Worm (Caenorhabditis elegans) whole organism, late embryonic: ENCODE measurements around the gene F59B2.8.

Experiments
- C08G9.2 ChIP-seq: sonication (generic microtip); optimal IDR thresholded peaks from 2 replicates; lab custom pipeline; 2016; ENCODE audit warnings: mild to moderate bottlenecking, missing genetic modification characterization, moderate library complexity, missing compliant biosample characterization
- C38D4.7 ChIP-seq: fragments of 200-800 bp; sonication (Bioruptor generic); optimal IDR thresholded peaks from 2 replicates; lab custom pipeline; 2018; ENCODE audit warnings: mild to moderate bottlenecking, missing genetic modification characterization, moderate library complexity, missing compliant biosample characterization
- F13H6.1 ChIP-seq: sonication (generic microtip); optimal IDR thresholded peaks from 2 replicates; lab custom pipeline; 2016; ENCODE audit warnings: missing genetic modification characterization, missing compliant biosample characterization
- T23F11.4 ChIP-seq: fragments of 200-800 bp; sonication (Bioruptor generic); optimal IDR thresholded peaks from 2 replicates; lab custom pipeline; 2018; ENCODE audit warnings: mild to moderate bottlenecking, missing genetic modification characterization, missing compliant biosample characterization
- ahr-1 ChIP-seq: sonication (generic microtip); optimal IDR thresholded peaks from 2 replicates; lab custom pipeline; 2016; ENCODE audit warnings: missing genetic modification characterization, missing compliant biosample characterization
- ama-1 ChIP-seq: fragments of 150-350 bp; optimal IDR thresholded peaks from 2 replicates; lab custom pipeline; 2014
- ceh-14 ChIP-seq: sonication (generic microtip); optimal IDR thresholded peaks from 2 replicates; lab custom pipeline; 2016; ENCODE audit warnings: missing genotype, missing genetic modification characterization, missing compliant biosample characterization
- ceh-18 ChIP-seq: sonication (generic microtip); optimal IDR thresholded peaks from 2 replicates; lab custom pipeline; 2016; ENCODE audit warnings: missing genetic modification characterization, missing compliant biosample characterization
- ceh-19 ChIP-seq: fragments of 200-800 bp; sonication (Bioruptor generic); optimal IDR thresholded peaks from 2 replicates; lab custom pipeline; 2018; ENCODE audit warnings: mild to moderate bottlenecking, missing genetic modification characterization, missing compliant biosample characterization
- ceh-2 ChIP-seq: sonication (generic microtip); optimal IDR thresholded peaks from 2 replicates; lab custom pipeline; 2016; ENCODE audit warnings: missing genotype, missing genetic modification characterization, missing compliant biosample characterization
- ceh-24 ChIP-seq: sonication (generic microtip); optimal IDR thresholded peaks from 2 replicates; lab custom pipeline; 2016; ENCODE audit warnings: mild to moderate bottlenecking, missing genetic modification characterization, missing compliant biosample characterization
- ceh-30 ChIP-seq: fragments of 150-350 bp; optimal IDR thresholded peaks from 2 replicates; lab custom pipeline; 2014; ENCODE audit warnings: missing biosample characterization, missing genetic modification characterization
- ceh-31 ChIP-seq: sonication (generic microtip); optimal IDR thresholded peaks from 2 replicates; lab custom pipeline; 2016; ENCODE audit warnings: missing genetic modification characterization, missing compliant biosample characterization
- ceh-45 ChIP-seq: fragments of 200-800 bp; sonication (Bioruptor generic); IDR thresholded peaks from 2 replicates; pipeline ENCODE4 v1.3.6; 2022; ENCODE audit warnings: missing genetic modification reagents, missing genetic modification characterization, missing compliant biosample characterization
- ceh-48 ChIP-seq: sonication (generic microtip); optimal IDR thresholded peaks from 2 replicates; lab custom pipeline; 2016; ENCODE audit warnings: missing genetic modification characterization, inconsistent platforms, missing compliant biosample characterization
- ceh-6 ChIP-seq: fragments of 200-800 bp; sonication (Bioruptor generic); optimal IDR thresholded peaks from 2 replicates; lab custom pipeline; 2018; ENCODE audit warnings: mild to moderate bottlenecking, missing genetic modification characterization, missing compliant biosample characterization
- ceh-9 ChIP-seq: sonication (generic microtip); optimal IDR thresholded peaks from 2 replicates; lab custom pipeline; 2016; ENCODE audit warnings: mild to moderate bottlenecking, missing genetic modification characterization, inconsistent platforms, missing compliant biosample characterization
- che-1 ChIP-seq: sonication (generic microtip); optimal IDR thresholded peaks from 2 replicates; lab custom pipeline; 2016; ENCODE audit warnings: mild to moderate bottlenecking, missing genetic modification characterization, missing compliant biosample characterization
- elt-2 ChIP-seq: sonication (generic microtip); optimal IDR thresholded peaks from 2 replicates; lab custom pipeline; 2016; ENCODE audit warnings: missing genetic modification reagents, missing genetic modification characterization, missing compliant biosample characterization
- ets-4 ChIP-seq: sonication (generic microtip); optimal IDR thresholded peaks from 2 replicates; lab custom pipeline; 2016; ENCODE audit warnings: missing genetic modification characterization, missing compliant biosample characterization
- fax-1 ChIP-seq: sonication (generic microtip); optimal IDR thresholded peaks from 2 replicates; lab custom pipeline; 2016; ENCODE audit warnings: missing genotype, missing genetic modification characterization, missing compliant biosample characterization
- fkh-6 ChIP-seq: sonication (generic microtip); optimal IDR thresholded peaks from 2 replicates; lab custom pipeline; 2016; ENCODE audit warnings: missing genetic modification characterization, missing compliant biosample characterization
- gmeb-2 ChIP-seq: sonication (generic microtip); optimal IDR thresholded peaks from 2 replicates; lab custom pipeline; 2016; ENCODE audit warnings: missing genetic modification characterization, inconsistent platforms, missing compliant biosample characterization
- hlh-13 ChIP-seq: fragments of 200-800 bp; sonication (Bioruptor generic); optimal IDR thresholded peaks from 2 replicates; lab custom pipeline; 2018; ENCODE audit warnings: mild to moderate bottlenecking, missing genetic modification characterization, missing compliant biosample characterization
- hlh-15 ChIP-seq: sonication (generic microtip); optimal IDR thresholded peaks from 2 replicates; lab custom pipeline; 2016; ENCODE audit warnings: missing genetic modification characterization, missing compliant biosample characterization
- hlh-8 ChIP-seq: sonication (generic microtip); optimal IDR thresholded peaks from 2 replicates; lab custom pipeline; 2016; ENCODE audit warnings: missing genotype, missing genetic modification characterization, missing compliant biosample characterization
- lim-6 ChIP-seq: sonication (generic microtip); optimal IDR thresholded peaks from 2 replicates; lab custom pipeline; 2016; ENCODE audit warnings: missing genetic modification characterization, missing compliant biosample characterization
- lin-11 ChIP-seq: fragments of 200-800 bp; sonication (Bioruptor generic); optimal IDR thresholded peaks from 2 replicates; lab custom pipeline; 2018; ENCODE audit warnings: mild to moderate bottlenecking, missing genetic modification characterization, missing compliant biosample characterization
- madf-2 ChIP-seq: sonication (generic microtip); optimal IDR thresholded peaks from 2 replicates; lab custom pipeline; 2017; ENCODE audit warnings: missing genetic modification characterization, missing compliant biosample characterization
- nhr-11 ChIP-seq: fragments of 150-350 bp; optimal IDR thresholded peaks from 2 replicates; lab custom pipeline; 2014; ENCODE audit warnings: missing biosample characterization, missing genetic modification characterization
- nhr-232 ChIP-seq: sonication (generic microtip); optimal IDR thresholded peaks from 2 replicates; lab custom pipeline; 2016; ENCODE audit warnings: missing genetic modification characterization, missing compliant biosample characterization
- odd-2 ChIP-seq: sonication (generic microtip); optimal IDR thresholded peaks from 2 replicates; lab custom pipeline; 2017; ENCODE audit warnings: antibody characterized with exemption, mild to moderate bottlenecking, missing genetic modification characterization, missing compliant biosample characterization
- pag-3 ChIP-seq: sonication (generic microtip); optimal IDR thresholded peaks from 2 replicates; lab custom pipeline; 2016; ENCODE audit warnings: missing compliant biosample characterization, missing genetic modification characterization, borderline replicate concordance
- pat-9 ChIP-seq: fragments of 200-800 bp; sonication (Bioruptor generic); optimal IDR thresholded peaks from 2 replicates; lab custom pipeline; 2018; ENCODE audit warnings: mild to moderate bottlenecking, missing genetic modification characterization, moderate library complexity, missing compliant biosample characterization
- rnt-1 ChIP-seq: sonication (generic microtip); optimal IDR thresholded peaks from 2 replicates; lab custom pipeline; 2016; ENCODE audit warnings: missing genetic modification characterization, missing compliant biosample characterization
- sox-4 ChIP-seq: sonication (generic microtip); optimal IDR thresholded peaks from 2 replicates; lab custom pipeline; 2017; ENCODE audit warnings: mild to moderate bottlenecking, missing genetic modification characterization, inconsistent platforms, missing compliant biosample characterization
- syd-9 ChIP-seq: sonication (generic microtip); optimal IDR thresholded peaks from 2 replicates; lab custom pipeline; 2016; ENCODE audit warnings: mild to moderate bottlenecking, missing genetic modification characterization, moderate library complexity, missing compliant biosample characterization
- tbx-2 ChIP-seq: sonication (generic microtip); optimal IDR thresholded peaks from 2 replicates; lab custom pipeline; 2016; ENCODE audit warnings: missing genetic modification characterization, missing compliant biosample characterization
- tbx-7 ChIP-seq: sonication (generic microtip); optimal IDR thresholded peaks from 2 replicates; lab custom pipeline; 2016; ENCODE audit warnings: missing genotype, missing genetic modification characterization, missing compliant biosample characterization
- unc-3 ChIP-seq, 2 experiments: fragments of 200-800 bp in 1 of 2; sonication (Bioruptor generic) in 1 of 2; sonication (generic microtip) in 1 of 2; conservative IDR thresholded peaks in 1 of 2; optimal IDR thresholded peaks in 1 of 2; 2 replicates each; pipeline versions ENCODE4 v1.3.6 to Lab custom; 2016 to 2022; ENCODE audit warnings: missing compliant biosample characterization in 2 of 2, missing genetic modification characterization in 2 of 2, missing genetic modification reagents in 1 of 2
- unc-42 ChIP-seq: sonication (generic microtip); optimal IDR thresholded peaks from 2 replicates; lab custom pipeline; 2016; ENCODE audit warnings: missing genotype, missing genetic modification characterization, missing compliant biosample characterization
- unc-55 ChIP-seq: sonication (generic microtip); optimal IDR thresholded peaks from 2 replicates; lab custom pipeline; 2017; ENCODE audit warnings: missing biosample characterization, missing genetic modification reagents, missing genetic modification characterization
- unc-86 ChIP-seq: sonication (generic microtip); optimal IDR thresholded peaks from 2 replicates; lab custom pipeline; 2016; ENCODE audit warnings: missing genetic modification characterization, missing compliant biosample characterization
- zip-5 ChIP-seq: sonication (generic microtip); optimal IDR thresholded peaks from 2 replicates; lab custom pipeline; 2016; ENCODE audit warnings: missing genetic modification characterization, missing compliant biosample characterization
- ztf-16 ChIP-seq: sonication (generic microtip); optimal IDR thresholded peaks from 2 replicates; lab custom pipeline; 2017; ENCODE audit warnings: missing genetic modification characterization, missing compliant biosample characterization

Gene F59B2.8

ce11 chrIII:8973826-8974225 lies 36.2 kb downstream of the F59B2.8 start, which contains the start of gene R08D7.5:
Gene R08D7.5, plus strand, starts transcription at chrIII:8974126.
- TF ChIP-seq ztf-16 (tag; lab: Kevin White, UChicago) (no peak), odd-2 (tag; lab: Kevin White, UChicago) (no peak), unc-55 (GFP tag; lab: Kevin White, UChicago) (no peak), ceh-24 (tag; lab: Kevin White, UChicago) (no peak), tbx-2 (tag; lab: Kevin White, UChicago) (no peak), pag-3 (tag; lab: Kevin White, UChicago) (no peak), hlh-8 (tag; lab: Kevin White, UChicago) (no peak), unc-86 (tag; lab: Kevin White, UChicago) (no peak), pat-9 (tag; lab: Kevin White, UChicago) (no peak), zip-5 (tag; lab: Kevin White, UChicago) (no peak)

ce11 chrIII:8973163-8973562 lies 36.8 kb downstream of the F59B2.8 start:
- TF ChIP-seq ceh-48 (tag; lab: Kevin White, UChicago) (no peak), che-1 (no peak), T23F11.4 (GFP tag; lab: Kevin White, UChicago) (no peak), lim-6 (no peak), elt-2 (tag; lab: Kevin White, UChicago) (no peak), fax-1 (no peak), ceh-45 (GFP tag; lab: Robert Waterston, UW) (no peak), ahr-1 (tag; lab: Kevin White, UChicago) (no peak), zip-5 (tag; lab: Kevin White, UChicago) (no peak), odd-2 (tag; lab: Kevin White, UChicago) (no peak), rnt-1 (tag; lab: Kevin White, UChicago) (no peak), C08G9.2 (tag; lab: Kevin White, UChicago) (no peak), sox-4 (tag; lab: Kevin White, UChicago) (no peak), ets-4 (tag; lab: Kevin White, UChicago) (no peak), hlh-13 (GFP tag; lab: Kevin White, UChicago) (no peak), ama-1 (no peak)
- TF ChIP-seq, all 69 proteins: peak for 0

ce11 chrIII:8971255-8972020 lies 38.6 kb downstream of the F59B2.8 start, which contains the start of the genes eif-3.D and R08D7.4:
Gene eif-3.D, minus strand, starts transcription at chrIII:8971578.
Gene R08D7.4, plus strand, starts transcription at chrIII:8971892.
- no peak for TF ChIP-seq ahr-1 (tag; lab: Kevin White, UChicago)
- TF ChIP-seq unc-3 (GFP tag; conservative IDR thresholded peaks at IDR 0.05; lab: Robert Waterston, UW), result no peak
- TF ChIP-seq unc-3 (tag; optimal IDR thresholded peaks at IDR 0.05; lab: Kevin White, UChicago), result peak; percentile 3
- peak; percentile 42 for TF ChIP-seq gmeb-2 (tag; lab: Kevin White, UChicago)
- TF ChIP-seq ceh-14 (tag; lab: Kevin White, UChicago), result peak; percentile 58
- peak; percentile 61 for TF ChIP-seq syd-9
- TF ChIP-seq ceh-2 (tag; lab: Kevin White, UChicago), result peak; percentile 36
- peak; percentile 20 for TF ChIP-seq nhr-232
- peak; percentile 19 for TF ChIP-seq ceh-18 (tag; lab: Kevin White, UChicago)
- peak; percentile 54 for TF ChIP-seq tbx-2 (tag; lab: Kevin White, UChicago)
- peak; percentile 46 for TF ChIP-seq ceh-31 (tag; lab: Kevin White, UChicago)
- peak; percentile 31 for TF ChIP-seq sox-4 (tag; lab: Kevin White, UChicago)
- TF ChIP-seq nhr-11 (tag; lab: Kevin White, UChicago), result no peak
- peak; percentile 29 for TF ChIP-seq ets-4 (tag; lab: Kevin White, UChicago)
- peak; percentile 35 for TF ChIP-seq unc-42 (tag; lab: Kevin White, UChicago)
- no peak for TF ChIP-seq unc-55 (GFP tag; lab: Kevin White, UChicago)
- TF ChIP-seq lin-11, result peak; percentile 49
- peak; percentile 20 for TF ChIP-seq tbx-7
- TF ChIP-seq ceh-30 (tag; lab: Kevin White, UChicago), result peak; percentile 37
- TF ChIP-seq T23F11.4 (GFP tag; lab: Kevin White, UChicago), result no peak
- TF ChIP-seq che-1, result peak; percentile 34
- peak; percentile 3 for TF ChIP-seq C38D4.7 (GFP tag; lab: Kevin White, UChicago)
- no peak for TF ChIP-seq lim-6
- TF ChIP-seq ceh-6 (GFP tag; lab: Kevin White, UChicago), result no peak
- no peak for TF ChIP-seq ceh-24 (tag; lab: Kevin White, UChicago)
- peak; percentile 14 for TF ChIP-seq ceh-19
- peak; percentile 57 for TF ChIP-seq hlh-15 (tag; lab: Kevin White, UChicago)
- TF ChIP-seq hlh-8 (tag; lab: Kevin White, UChicago), result no peak
- TF ChIP-seq madf-2 (tag; lab: Kevin White, UChicago), result peak; percentile 48
- TF ChIP-seq fkh-6 (tag; lab: Kevin White, UChicago), result no peak
- peak; percentile 26 for TF ChIP-seq pat-9 (tag; lab: Kevin White, UChicago)
- peak; percentile 35 for TF ChIP-seq F13H6.1 (tag; lab: Kevin White, UChicago)
- TF ChIP-seq ceh-9 (tag; lab: Kevin White, UChicago), result no peak
